Fruit fly (Drosophila melanogaster) whole organism, wandering third instar larva: ENCODE results near the gene Tao.

Experiments
- Abd-B ChIP-seq: fragments of >200 bp; optimal IDR thresholded peaks from 2 replicates; lab custom pipeline; 2017; ENCODE audit warnings: missing biosample characterization, missing genetic modification characterization
- CG32264 ChIP-seq: fragments of 200-800 bp; sonication (Bioruptor generic); optimal IDR thresholded peaks from 2 replicates; lab custom pipeline; 2016; ENCODE audit warnings: missing biosample characterization, missing genetic modification characterization
- CrebA ChIP-seq: fragments of 200-800 bp; sonication (Bioruptor generic); optimal IDR thresholded peaks from 2 replicates; lab custom pipeline; 2016; ENCODE audit warnings: missing biosample characterization, mild to moderate bottlenecking, missing genetic modification characterization, borderline replicate concordance
- Dfd ChIP-seq: fragments of >200 bp; optimal IDR thresholded peaks from 2 replicates; lab custom pipeline; 2017; ENCODE audit warnings: missing biosample characterization, missing genetic modification characterization
- Dif ChIP-seq: fragments of 200-275, 200-300 bp; sonication (Bioruptor generic); optimal IDR thresholded peaks from 2 replicates; lab custom pipeline; 2018; ENCODE audit warnings: missing biosample characterization, missing genetic modification characterization; ENCODE audit not compliant: partially characterized antibody
- GATAd ChIP-seq: sonication (Bioruptor generic); optimal IDR thresholded peaks from 2 replicates; lab custom pipeline; 2016; ENCODE audit warnings: missing biosample characterization, missing genetic modification characterization
- HLH106 ChIP-seq: fragments of 200-800 bp; optimal IDR thresholded peaks from 3 replicates; lab custom pipeline; 2019; ENCODE audit warnings: missing biosample characterization, mild to moderate bottlenecking, missing genetic modification characterization, moderate library complexity
- Hnf4 ChIP-seq: fragments of 200-800 bp; sonication (Bioruptor generic); optimal IDR thresholded peaks from 2 replicates; lab custom pipeline; 2016; ENCODE audit warnings: missing biosample characterization, mild to moderate bottlenecking, missing genetic modification characterization
- Hr78 ChIP-seq: fragments of >200 bp; optimal IDR thresholded peaks from 2 replicates; lab custom pipeline; 2017; ENCODE audit warnings: missing biosample characterization, missing genetic modification characterization
- Hr83 ChIP-seq: fragments of 200-300 bp; sonication (Bioruptor generic); optimal IDR thresholded peaks from 2 replicates; lab custom pipeline; 2016; ENCODE audit warnings: missing biosample characterization, mild to moderate bottlenecking, missing genetic modification characterization, moderate library complexity; ENCODE audit not compliant: poor library complexity, severe bottlenecking
- Jra ChIP-seq: sonication (Bioruptor generic); optimal IDR thresholded peaks from 2 replicates; lab custom pipeline; 2016; ENCODE audit warnings: missing biosample characterization, missing genetic modification characterization
- Myc ChIP-seq: fragments of >200 bp; optimal IDR thresholded peaks from 2 replicates; lab custom pipeline; 2017
- N ChIP-seq: fragments of >200 bp; optimal IDR thresholded peaks from 2 replicates; lab custom pipeline; 2018; ENCODE audit warnings: missing biosample characterization, missing external identifiers, missing genetic modification characterization
- OdsH ChIP-seq: fragments of 200-800 bp; sonication (Bioruptor generic); optimal IDR thresholded peaks from 2 replicates; lab custom pipeline; 2016; ENCODE audit warnings: missing biosample characterization, mild to moderate bottlenecking, missing genetic modification characterization
- Sp1 ChIP-seq: fragments of 200-800 bp; sonication (Bioruptor generic); optimal IDR thresholded peaks from 3 replicates; lab custom pipeline; 2019; ENCODE audit warnings: missing biosample characterization, mild to moderate bottlenecking, missing genetic modification characterization, moderate library complexity
- Vsx2 ChIP-seq: fragments of 200-300, 225-300 bp; sonication (Bioruptor generic); optimal IDR thresholded peaks from 2 replicates; lab custom pipeline; 2018; ENCODE audit warnings: missing biosample characterization, missing genetic modification characterization; ENCODE audit not compliant: partially characterized antibody
- br ChIP-seq: fragments of 200-800 bp; sonication (Bioruptor generic); optimal IDR thresholded peaks from 2 replicates; lab custom pipeline; 2016; ENCODE audit warnings: missing biosample characterization, missing genetic modification characterization
- brk ChIP-seq: fragments of 200-800 bp; sonication (Bioruptor generic); optimal IDR thresholded peaks from 2 replicates; lab custom pipeline; 2016; ENCODE audit warnings: missing biosample characterization, mild to moderate bottlenecking, missing genetic modification characterization
- dl ChIP-seq, 2 experiments: fragments of 175-275, 200-275 bp in 1 of 2; fragments of 200-275 bp in 1 of 2; sonication (Bioruptor generic); optimal IDR thresholded peaks; lab custom pipeline; 2018; ENCODE audit warnings: mild to moderate bottlenecking in 2 of 2, missing biosample characterization in 2 of 2, missing genetic modification characterization in 2 of 2, moderate library complexity in 2 of 2; ENCODE audit not compliant: partially characterized antibody in 2 of 2, insufficient read depth in 1 of 2
- ey ChIP-seq: fragments of 200-800 bp; sonication (Bioruptor generic); optimal IDR thresholded peaks from 2 replicates; lab custom pipeline; 2016; ENCODE audit warnings: missing biosample characterization, missing genetic modification characterization
- h ChIP-seq: fragments of 200-800 bp; sonication (Bioruptor generic); optimal IDR thresholded peaks from 3 replicates; lab custom pipeline; 2016; ENCODE audit warnings: missing biosample characterization, mild to moderate bottlenecking, missing genetic modification characterization
- jim ChIP-seq: fragments of 175-275, 200-325 bp; sonication (Bioruptor generic); optimal IDR thresholded peaks from 2 replicates; lab custom pipeline; 2016; ENCODE audit warnings: missing biosample characterization, mild to moderate bottlenecking, missing genetic modification characterization
- lola ChIP-seq: fragments of >200 bp; optimal IDR thresholded peaks from 2 replicates; lab custom pipeline; 2017; ENCODE audit warnings: missing biosample characterization, missing genetic modification characterization
- pan ChIP-seq: fragments of >200 bp; optimal IDR thresholded peaks from 2 replicates; lab custom pipeline; 2017
- psq ChIP-seq: fragments of 200-800 bp; sonication (Bioruptor generic); optimal IDR thresholded peaks from 3 replicates; lab custom pipeline; 2017; ENCODE audit warnings: missing biosample characterization, mild to moderate bottlenecking, missing genetic modification characterization, moderate library complexity
- sage ChIP-seq: fragments of 200-800 bp; sonication (Bioruptor generic); optimal IDR thresholded peaks from 2 replicates; lab custom pipeline; 2016; ENCODE audit warnings: missing biosample characterization, mild to moderate bottlenecking, missing genetic modification characterization
- sv ChIP-seq: fragments of 200-800 bp; sonication (Bioruptor generic); optimal IDR thresholded peaks from 3 replicates; lab custom pipeline; 2016; ENCODE audit warnings: missing biosample characterization, missing genetic modification characterization
- tai ChIP-seq: sonication (Bioruptor generic); optimal IDR thresholded peaks from 2 replicates; lab custom pipeline; 2016; ENCODE audit warnings: missing biosample characterization, missing genetic modification characterization
- usp ChIP-seq: fragments of >200 bp; optimal IDR thresholded peaks from 2 replicates; lab custom pipeline; 2017; ENCODE audit warnings: missing biosample characterization, missing genetic modification characterization
- woc ChIP-seq: sonication (Bioruptor generic); optimal IDR thresholded peaks from 2 replicates; lab custom pipeline; 2016; ENCODE audit warnings: missing biosample characterization, mild to moderate bottlenecking, missing genetic modification characterization

Tao gene

dm6 chrX:19590070-19590469 is 10.5 kb upstream of the Tao start, which contains the start of gene CG14219:
TSS of gene CG14219 (minus strand) at chrX:19590170.
- TF ChIP-seq jim (GFP tag; lab: Kevin White, UChicago) (no peak), Vsx2 (GFP tag; lab: Kevin White, UChicago) (no peak), sv (GFP tag; lab: Kevin White, UChicago) (no peak), sage (GFP tag; lab: Kevin White, UChicago) (no peak), CG32264 (GFP tag; lab: Kevin White, UChicago) (no peak), Hnf4 (no peak), Dfd (no peak), Sp1 (GFP tag; lab: Kevin White, UChicago) (no peak), usp (GFP tag; lab: Kevin White, UChicago) (no peak), GATAd (GFP tag; lab: Kevin White, UChicago) (no peak), pan (lab: Kevin White, UChicago) (no peak)

- no peak for TF ChIP-seq Dfd
- no peak for TF ChIP-seq h
- no peak for TF ChIP-seq N (GFP tag; lab: Kevin White, UChicago)
- TF ChIP-seq br = no peak
- no peak for TF ChIP-seq Vsx2 (GFP tag; lab: Kevin White, UChicago)
- TF ChIP-seq sage (GFP tag; lab: Kevin White, UChicago) = no peak
- no peak for TF ChIP-seq brk (GFP tag; lab: Kevin White, UChicago)
- no peak for TF ChIP-seq Jra (GFP tag; lab: Kevin White, UChicago)
- TF ChIP-seq dl (GFP tag; optimal IDR thresholded peaks at IDR 0.05; lab: Kevin White, UChicago; ENCODE audit: insufficient read depth in 1 of 2, partially characterized antibody in 2 of 2) = no peak
- TF ChIP-seq psq (GFP tag; lab: Kevin White, UChicago) = no peak
- TF ChIP-seq Dif = no peak
- TF ChIP-seq CrebA (GFP tag; lab: Kevin White, UChicago) = no peak
- no peak for TF ChIP-seq tai (GFP tag; lab: Kevin White, UChicago)
- no peak for TF ChIP-seq pan (lab: Kevin White, UChicago)
- TF ChIP-seq, all 38 proteins: peak for 0
Observed at dm6 chrX:19585142-19585541, 5.5 kb upstream of the Tao start.

- no peak for TF ChIP-seq Dif
- TF ChIP-seq Hr83 = no peak
- TF ChIP-seq sage (GFP tag; lab: Kevin White, UChicago) = no peak
- no peak for TF ChIP-seq Sp1 (GFP tag; lab: Kevin White, UChicago)
- no peak for TF ChIP-seq GATAd (GFP tag; lab: Kevin White, UChicago)
- no peak for TF ChIP-seq ey (GFP tag; lab: Kevin White, UChicago)
- no peak for TF ChIP-seq br
- TF ChIP-seq lola (GFP tag; lab: Kevin White, UChicago) = no peak
- no peak for TF ChIP-seq CrebA (GFP tag; lab: Kevin White, UChicago)
- no peak for TF ChIP-seq Hr78
- no peak for TF ChIP-seq Myc (lab: Kevin White, UChicago)
- TF ChIP-seq Hnf4 = no peak
Observed at dm6 chrX:19583317-19583716, 3.7 kb upstream of the Tao start, which contains the start of gene CG14204. TSS of gene CG14204 (plus strand) at chrX:19583617.

- TF ChIP-seq Hr78 = no peak
- no peak for TF ChIP-seq Sp1 (GFP tag; lab: Kevin White, UChicago)
- TF ChIP-seq dl (GFP tag; optimal IDR thresholded peaks at IDR 0.05; lab: Kevin White, UChicago; ENCODE audit: insufficient read depth in 1 of 2, partially characterized antibody in 2 of 2) = no peak
- TF ChIP-seq Vsx2 (GFP tag; lab: Kevin White, UChicago) = no peak
- no peak for TF ChIP-seq woc (GFP tag; lab: Kevin White, UChicago)
- no peak for TF ChIP-seq jim (GFP tag; lab: Kevin White, UChicago)
- no peak for TF ChIP-seq Dfd
- no peak for TF ChIP-seq OdsH
- TF ChIP-seq tai (GFP tag; lab: Kevin White, UChicago) = no peak
- TF ChIP-seq GATAd (GFP tag; lab: Kevin White, UChicago) = no peak
- TF ChIP-seq N (GFP tag; lab: Kevin White, UChicago) = no peak
- no peak for TF ChIP-seq Abd-B (GFP tag; lab: Kevin White, UChicago)
- no peak for TF ChIP-seq sv (GFP tag; lab: Kevin White, UChicago)
- no peak for TF ChIP-seq Jra (GFP tag; lab: Kevin White, UChicago)
- TF ChIP-seq pan (lab: Kevin White, UChicago) = no peak
Observed at dm6 chrX:19582732-19583131, 3.1 kb upstream of the Tao start.

dm6 chrX:19581881-19582280 is 2.3 kb upstream of the Tao start, which contains the start of gene CG14218:
TSS of gene CG14218 (minus strand) at chrX:19581981.
- TF ChIP-seq Hr78 (no peak), CrebA (GFP tag; lab: Kevin White, UChicago) (no peak), ey (GFP tag; lab: Kevin White, UChicago) (no peak), lola (GFP tag; lab: Kevin White, UChicago) (no peak), sv (GFP tag; lab: Kevin White, UChicago) (no peak), h (no peak), Sp1 (GFP tag; lab: Kevin White, UChicago) (no peak), HLH106 (tag; lab: Kevin White, UChicago) (no peak)
- TF ChIP-seq, all 38 proteins: peak for 0
